Worm (Caenorhabditis elegans) whole organism, L2 larva: ENCODE data around the gene math-49.
"Not testable (repeated sequence)": the region's sequence is repeated elsewhere in the genome, so short reads cannot be mapped to it uniquely, and the experiment has no call there.

Experiments used
- F13H6.1 ChIP-seq: sonication (generic microtip); optimal IDR thresholded peaks from 2 replicates; lab custom pipeline; 2016; ENCODE audit warnings: missing genetic modification characterization, missing compliant biosample characterization
- Y55F3AM.14 ChIP-seq: fragments of 200-800 bp; sonication (Bioruptor generic); optimal IDR thresholded peaks from 2 replicates; lab custom pipeline; 2018; ENCODE audit warnings: mild to moderate bottlenecking, missing genetic modification characterization, missing compliant biosample characterization
- ZK546.5 ChIP-seq: sonication (generic microtip); optimal IDR thresholded peaks from 2 replicates; lab custom pipeline; 2017; ENCODE audit warnings: missing biosample characterization, missing genetic modification characterization
- alr-1 ChIP-seq: fragments of 150-350 bp; optimal IDR thresholded peaks from 2 replicates; lab custom pipeline; 2014; ENCODE audit warnings: missing biosample characterization, missing genetic modification characterization
- ceh-16 ChIP-seq: fragments of 150-350 bp; optimal IDR thresholded peaks from 2 replicates; lab custom pipeline; 2014; ENCODE audit warnings: missing biosample characterization, missing genetic modification characterization
- ceh-82 ChIP-seq: fragments of 150-350 bp; optimal IDR thresholded peaks from 2 replicates; lab custom pipeline; 2014; ENCODE audit warnings: missing biosample characterization, missing genetic modification characterization
- crh-2 ChIP-seq: sonication (generic microtip); optimal IDR thresholded peaks from 2 replicates; lab custom pipeline; 2017; ENCODE audit warnings: missing biosample characterization, missing genetic modification characterization
- dmd-4 ChIP-seq: sonication (generic microtip); optimal IDR thresholded peaks from 2 replicates; lab custom pipeline; 2017; ENCODE audit warnings: missing biosample characterization, missing genetic modification characterization
- egl-27 ChIP-seq: sonication (generic microtip); optimal IDR thresholded peaks from 3 replicates; lab custom pipeline; 2017; ENCODE audit warnings: missing biosample characterization, missing genetic modification reagents, missing genetic modification characterization
- elt-3 ChIP-seq: sonication (generic microtip); optimal IDR thresholded peaks from 2 replicates; lab custom pipeline; 2017; ENCODE audit warnings: missing biosample characterization, missing genetic modification characterization
- fos-1 ChIP-seq: fragments of 150-350 bp; optimal IDR thresholded peaks from 2 replicates; lab custom pipeline; 2014; ENCODE audit warnings: missing biosample characterization, missing genetic modification characterization
- gmeb-1 ChIP-seq: fragments of 150-350 bp; optimal IDR thresholded peaks from 2 replicates; lab custom pipeline; 2014; ENCODE audit warnings: missing biosample characterization, missing genetic modification characterization
- lin-11 ChIP-seq: fragments of 150-350 bp; sonication (generic microtip); optimal IDR thresholded peaks from 2 replicates; lab custom pipeline; 2014; ENCODE audit warnings: missing biosample characterization, missing genetic modification characterization, inconsistent platforms, mixed read lengths
- lin-13 ChIP-seq: fragments of 150-350 bp; optimal IDR thresholded peaks from 2 replicates; lab custom pipeline; 2014; ENCODE audit warnings: missing biosample characterization, missing genetic modification reagents, missing genetic modification characterization
- lin-39 ChIP-seq: fragments of 150-350 bp; optimal IDR thresholded peaks from 2 replicates; lab custom pipeline; 2014; ENCODE audit warnings: missing biosample characterization, missing genetic modification reagents, missing genetic modification characterization
- lsy-2 ChIP-seq, 2 experiments: fragments of 150-350 bp in 1 of 2; sonication (generic microtip) in 1 of 2; optimal IDR thresholded peaks; 2 replicates each; lab custom pipeline; 2014 to 2017; ENCODE audit warnings: missing biosample characterization in 2 of 2, missing genetic modification characterization in 2 of 2
- mab-5 ChIP-seq: fragments of 150-350 bp; optimal IDR thresholded peaks from 2 replicates; lab custom pipeline; 2014; ENCODE audit warnings: missing biosample characterization, missing genetic modification characterization
- mdl-1 ChIP-seq, 2 experiments: fragments of 150-350 bp in 1 of 2; sonication (generic microtip) in 1 of 2; optimal IDR thresholded peaks; 2 replicates each; lab custom pipeline; 2017; ENCODE audit warnings: missing biosample characterization in 2 of 2, missing genetic modification characterization in 2 of 2
- nhr-10 ChIP-seq: sonication (generic microtip); optimal IDR thresholded peaks from 2 replicates; lab custom pipeline; 2017; ENCODE audit warnings: missing biosample characterization, missing genetic modification characterization
- nhr-11 ChIP-seq: fragments of 150-350 bp; optimal IDR thresholded peaks from 2 replicates; lab custom pipeline; 2014; ENCODE audit warnings: missing biosample characterization, missing genetic modification characterization
- nhr-12 ChIP-seq: fragments of 150-350 bp; optimal IDR thresholded peaks from 2 replicates; lab custom pipeline; 2014; ENCODE audit warnings: missing biosample characterization, missing genetic modification characterization
- nhr-129 ChIP-seq: fragments of 150-350 bp; optimal IDR thresholded peaks from 2 replicates; lab custom pipeline; 2014; ENCODE audit warnings: missing biosample characterization, missing genetic modification characterization
- nhr-23 ChIP-seq: fragments of 150-350 bp; optimal IDR thresholded peaks from 2 replicates; lab custom pipeline; 2014; ENCODE audit warnings: missing biosample characterization, missing genetic modification reagents, missing genetic modification characterization
- nhr-237 ChIP-seq: fragments of 150-350 bp; optimal IDR thresholded peaks from 2 replicates; lab custom pipeline; 2014; ENCODE audit warnings: missing biosample characterization, missing genetic modification characterization
- nhr-25 ChIP-seq: fragments of 150-350 bp; sonication (generic microtip); optimal IDR thresholded peaks from 3 replicates; lab custom pipeline; 2014; ENCODE audit warnings: missing biosample characterization, missing genetic modification characterization
- nhr-6 ChIP-seq: fragments of 150-350 bp; optimal IDR thresholded peaks from 2 replicates; lab custom pipeline; 2014; ENCODE audit warnings: missing biosample characterization, missing genetic modification characterization
- peb-1 ChIP-seq: fragments of 150-350 bp; optimal IDR thresholded peaks from 2 replicates; lab custom pipeline; 2014; ENCODE audit warnings: missing biosample characterization, missing genetic modification characterization
- sem-4 ChIP-seq: fragments of 150-350 bp; optimal IDR thresholded peaks from 2 replicates; lab custom pipeline; 2014; ENCODE audit warnings: missing biosample characterization, missing genetic modification reagents, missing genetic modification characterization
- skn-1 ChIP-seq: sonication (generic microtip); optimal IDR thresholded peaks from 2 replicates; lab custom pipeline; 2017; ENCODE audit warnings: missing biosample characterization, missing genetic modification characterization
- sma-3 ChIP-seq: sonication (generic microtip); optimal IDR thresholded peaks from 2 replicates; lab custom pipeline; 2016; ENCODE audit warnings: missing genetic modification reagents, missing genetic modification characterization, missing compliant biosample characterization
- sma-9 ChIP-seq, 2 experiments: fragments of 150-350 bp in 1 of 2; sonication (generic microtip) in 1 of 2; optimal IDR thresholded peaks; 2 replicates each; lab custom pipeline; 2014 to 2016; ENCODE audit warnings: missing genetic modification characterization in 2 of 2, mild to moderate bottlenecking in 1 of 2, missing biosample characterization in 1 of 2, missing compliant biosample characterization in 1 of 2, missing genetic modification reagents in 1 of 2, moderate library complexity in 1 of 2
- unc-39 ChIP-seq: fragments of 150-350 bp; optimal IDR thresholded peaks from 2 replicates; lab custom pipeline; 2014; ENCODE audit warnings: missing biosample characterization, missing genetic modification characterization
- unc-62 ChIP-seq: fragments of 150-350 bp; optimal IDR thresholded peaks from 2 replicates; lab custom pipeline; 2014; ENCODE audit warnings: missing biosample characterization, missing genetic modification reagents, missing genetic modification characterization
- zag-1 ChIP-seq: fragments of 150-350 bp; optimal IDR thresholded peaks from 2 replicates; lab custom pipeline; 2014; ENCODE audit warnings: missing biosample characterization, missing genetic modification characterization
- ztf-11 ChIP-seq: sonication (generic microtip); optimal IDR thresholded peaks from 2 replicates; lab custom pipeline; 2017; ENCODE audit warnings: missing biosample characterization, missing genetic modification characterization

Gene math-49

DNA sequence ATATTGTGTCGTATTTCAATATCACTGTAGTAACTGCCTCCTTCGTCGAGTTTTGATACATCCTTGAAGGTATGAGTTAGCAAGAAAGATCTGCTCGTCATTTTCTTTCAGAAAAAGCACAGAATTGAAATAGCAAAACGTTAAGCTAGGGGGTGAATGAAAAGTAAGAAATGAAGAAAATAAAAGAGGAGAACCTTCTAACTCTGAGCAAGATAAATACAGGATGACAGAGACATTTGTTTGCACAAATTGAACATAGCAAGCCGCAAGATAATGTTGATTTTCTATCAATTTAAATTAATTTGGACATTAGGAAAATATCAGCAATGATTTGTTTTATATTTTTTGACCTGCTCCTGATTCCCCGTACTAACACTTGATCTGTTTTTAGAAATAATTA is at the start of gene math-49:
TSS of gene math-49 (minus strand) at position 101 of the 400 bp plus-strand sequence.
- not testable (repeated sequence) for TF ChIP-seq ceh-82; crh-2 (tag; lab: Kevin White, UChicago); F13H6.1 (tag; lab: Kevin White, UChicago)

DNA sequence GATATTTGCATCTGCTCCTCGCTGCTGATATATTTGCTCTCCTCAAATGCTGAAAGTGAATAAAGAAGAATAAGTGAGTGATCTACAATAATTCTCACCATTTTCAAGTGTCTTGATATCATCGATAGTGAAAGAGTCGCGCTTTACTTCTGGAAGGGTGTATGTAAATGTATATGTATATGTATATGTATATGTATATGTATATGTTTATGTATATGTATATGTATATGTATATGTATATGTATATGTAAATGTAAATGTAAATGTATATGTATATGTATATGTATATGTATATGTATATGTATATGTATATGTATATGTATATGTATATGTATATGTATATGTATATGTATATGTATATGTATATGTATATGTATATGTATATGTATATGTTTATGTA is 45.3 kb upstream of the math-49 start, which contains the start of gene ceh-84:
TSS of gene ceh-84 (minus strand) at position 101 of the 400 bp plus-strand sequence.
- TF ChIP-seq sem-4; nhr-129 (tag; lab: Kevin White, UChicago); nhr-237: not testable (repeated sequence)

- TF ChIP-seq lsy-2 (tag; optimal IDR thresholded peaks at IDR 0.05; lab: Kevin White, UChicago); nhr-12; crh-2 (tag; lab: Kevin White, UChicago): not testable (repeated sequence)
These were observed 43.1 kb upstream of the math-49 start, which contains the start of gene math-19 for ce11 chrII:1998561-1998960. Gene math-19 (plus strand): TSS chrII:1998861.

DNA sequence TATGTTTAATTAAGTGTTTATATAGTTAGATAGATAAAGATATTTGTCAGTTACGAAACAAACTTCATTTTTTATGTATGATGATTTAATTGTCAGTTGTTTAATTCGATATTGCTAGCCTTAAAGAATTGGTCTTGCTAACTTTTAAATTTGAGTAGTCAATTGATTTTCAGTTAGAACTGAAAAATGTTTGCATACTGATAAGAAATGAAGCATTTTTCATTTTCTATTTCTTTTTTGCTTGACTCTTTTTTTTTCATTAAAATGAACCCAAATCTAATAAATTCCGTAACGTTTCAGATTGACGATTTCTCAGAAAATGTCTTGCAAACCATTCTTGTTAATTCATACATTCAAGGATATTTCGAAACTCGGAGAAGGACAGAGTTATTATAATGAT is 40.8 kb upstream of the math-49 start, which contains the start of gene math-20:
TSS of gene math-20 (plus strand) at position 301 of the 400 bp plus-strand sequence.
- TF ChIP-seq unc-39 (tag; lab: Kevin White, UChicago) (no peak), nhr-10 (tag; lab: Kevin White, UChicago) (no peak), lin-39 (no peak), sma-3 (no peak), peb-1 (tag; lab: Kevin White, UChicago) (no peak), nhr-6 (tag; lab: Kevin White, UChicago) (no peak), egl-27 (tag; lab: Kevin White, UChicago) (no peak), nhr-11 (tag; lab: Kevin White, UChicago) (no peak), mab-5 (tag; lab: Kevin White, UChicago) (no peak), nhr-237 (no peak), dmd-4 (tag; lab: Kevin White, UChicago) (no peak), Y55F3AM.14 (GFP tag; lab: Kevin White, UChicago) (no peak), ceh-16 (tag; lab: Kevin White, UChicago) (no peak), ZK546.5 (tag; lab: Kevin White, UChicago) (no peak), nhr-25 (tag; lab: Kevin White, UChicago) (no peak), lin-13 (no peak), skn-1 (tag; lab: Kevin White, UChicago) (no peak)
- TF ChIP-seq, all 48 proteins: peak for 0

DNA sequence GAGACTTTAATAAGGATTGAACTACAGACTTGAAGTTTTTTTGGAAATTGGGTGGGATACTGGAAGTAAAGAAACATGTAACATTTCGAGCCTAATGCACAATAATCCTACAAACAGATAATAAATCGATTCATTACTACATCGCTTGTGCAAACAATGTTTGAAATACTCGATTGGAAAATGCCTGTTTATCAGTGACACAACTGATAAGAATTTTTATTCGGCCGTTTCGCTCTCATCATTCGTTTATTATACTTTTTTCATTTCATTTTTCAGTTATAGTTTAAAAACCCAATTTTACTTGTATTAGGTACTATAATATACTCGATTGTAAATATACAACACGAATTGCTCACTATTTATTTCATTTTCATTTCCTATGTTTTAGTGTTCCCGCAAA is 40.3 kb upstream of the math-49 start:
- TF ChIP-seq gmeb-1 (tag; lab: Kevin White, UChicago) (peak; percentile 6), lin-11 (tag; lab: Kevin White, UChicago) (no peak), nhr-23 (tag; lab: Kevin White, UChicago) (no peak), fos-1 (tag; lab: Kevin White, UChicago) (peak; percentile 89), elt-3 (tag; lab: Kevin White, UChicago) (no peak), ceh-82 (no peak), ztf-11 (tag; lab: Kevin White, UChicago) (no peak), alr-1 (tag; lab: Kevin White, UChicago) (no peak), nhr-129 (tag; lab: Kevin White, UChicago) (no peak), unc-62 (GFP tag; lab: Kevin White, UChicago) (no peak)

DNA sequence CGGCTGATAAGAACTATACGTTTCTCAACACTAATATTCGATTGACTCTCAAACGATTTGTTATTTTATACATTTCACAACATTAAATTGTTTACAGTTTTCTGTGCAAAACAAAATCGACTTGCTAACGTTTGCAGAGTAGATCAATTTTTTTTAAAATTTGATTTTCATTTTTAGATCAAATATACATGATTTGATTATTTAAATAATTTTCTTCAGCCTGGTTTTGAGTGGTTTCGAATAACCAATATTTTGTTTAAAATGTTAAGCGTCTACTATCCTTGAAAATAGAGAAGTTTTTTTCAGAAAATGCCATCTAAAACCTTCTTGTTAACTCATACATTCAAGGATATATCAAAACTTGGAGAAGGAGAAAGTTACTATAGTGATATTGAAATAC is 38.3 kb upstream of the math-49 start, which contains the start of gene math-21:
TSS of gene math-21 (plus strand) at position 301 of the 400 bp plus-strand sequence.
- no peak for TF ChIP-seq zag-1 (tag; lab: Kevin White, UChicago)
- TF ChIP-seq unc-62 (GFP tag; lab: Kevin White, UChicago), result no peak
- no peak for TF ChIP-seq sma-9 (GFP tag; optimal IDR thresholded peaks at IDR 0.05; lab: Kevin White, UChicago)
- TF ChIP-seq sma-9 (tag; optimal IDR thresholded peaks at IDR 0.05; lab: Kevin White, UChicago), result no peak
- no peak for TF ChIP-seq unc-39 (tag; lab: Kevin White, UChicago)
- no peak for TF ChIP-seq gmeb-1 (tag; lab: Kevin White, UChicago)
- TF ChIP-seq ZK546.5 (tag; lab: Kevin White, UChicago), result no peak
- no peak for TF ChIP-seq egl-27 (tag; lab: Kevin White, UChicago)
- TF ChIP-seq sma-3, result no peak
- TF ChIP-seq lin-39, result no peak
- no peak for TF ChIP-seq mdl-1 (tag; optimal IDR thresholded peaks at IDR 0.05; lab: Kevin White, UChicago)
- no peak for TF ChIP-seq nhr-23 (tag; lab: Kevin White, UChicago)
- TF ChIP-seq, all 48 proteins: peak for 0
